Worm (Caenorhabditis elegans): ENCODE results near the gene T25B9.9.

The T25B9.9 gene

ce11 chrIV:10769353-10769752, at the start of gene T25B9.9:
T25B9.9 (plus strand) TSS chrIV:10769653.
- TF ChIP-seq zip-4 (GFP tag; optimal IDR thresholded peaks at IDR 0.05) (no peak), blmp-1 (tag; optimal IDR thresholded peaks at IDR 0.05) (no peak), hlh-4 (tag; optimal IDR thresholded peaks at IDR 0.05) (no peak), tbx-2 (tag; optimal IDR thresholded peaks at IDR 0.05) (no peak), efl-1 (optimal IDR thresholded peaks at IDR 0.05) (no peak), efl-1 (GFP tag; optimal IDR thresholded peaks at IDR 0.05 in 1 of 2) (no peak), pqm-1 (tag; optimal IDR thresholded peaks at IDR 0.05) (no peak), lir-3 (tag; optimal IDR thresholded peaks at IDR 0.05; ENCODE audit: poor library complexity) (no peak), fos-1 (tag; optimal IDR thresholded peaks at IDR 0.05) (no peak), elt-3 (tag; optimal IDR thresholded peaks at IDR 0.05) (no peak), xbp-1 (tag; optimal IDR thresholded peaks at IDR 0.05) (no peak), egl-13 (tag; optimal IDR thresholded peaks at IDR 0.05) (no peak), mab-9 (GFP tag; IDR thresholded peaks at IDR 0.05) (no peak), nhr-84 (tag; optimal IDR thresholded peaks at IDR 0.05) (no peak), nhr-90 (tag; optimal IDR thresholded peaks at IDR 0.05; ENCODE audit: poor library complexity) (no peak)

ce11 chrIV:10727734-10728133, 41.7 kb upstream of the T25B9.9 start, which contains the start of gene ZC168.2:
ZC168.2 (plus strand) TSS chrIV:10728034.
- no peak for TF ChIP-seq unc-130 (tag; optimal IDR thresholded peaks at IDR 0.05)
- TF ChIP-seq pag-3 (tag; optimal IDR thresholded peaks at IDR 0.05; ENCODE audit: borderline replicate concordance, insufficient read depth), result no peak
- TF ChIP-seq efl-1 (optimal IDR thresholded peaks at IDR 0.05), result no peak
- peak in 1 of 2 experiments; percentile 83 for TF ChIP-seq efl-1 (GFP tag; optimal IDR thresholded peaks at IDR 0.05 in 1 of 2)

ce11 chrIV:10734527-10735436, 34.7 kb upstream of the T25B9.9 start, which contains the start of the genes orc-5 and cyb-1:
orc-5 (minus strand) TSS chrIV:10734588.
cyb-1 (plus strand) TSS chrIV:10735216.
- TF ChIP-seq sox-4 (tag; optimal IDR thresholded peaks at IDR 0.05) (peak; percentile 27), nhr-47 (tag; optimal IDR thresholded peaks at IDR 0.05) (peak; percentile 88), egl-27 (tag; optimal IDR thresholded peaks at IDR 0.05) (no peak), unc-130 (tag; optimal IDR thresholded peaks at IDR 0.05) (peak; percentile 87), ceh-88 (GFP tag; IDR thresholded peaks at IDR 0.05) (no peak), nhr-237 (tag; optimal IDR thresholded peaks at IDR 0.05) (no peak), ets-5 (GFP tag; IDR thresholded peaks at IDR 0.05) (no peak), lir-3 (tag; optimal IDR thresholded peaks at IDR 0.05; ENCODE audit: poor library complexity) (peak; percentile 55), nhr-28 (tag; optimal IDR thresholded peaks at IDR 0.05) (no peak), C04F5.9 (tag; optimal IDR thresholded peaks at IDR 0.05) (peak; percentile 33), nhr-12 (tag; optimal IDR thresholded peaks at IDR 0.05) (no peak), snpc-4 (tag; optimal IDR thresholded peaks at IDR 0.05) (peak; percentile 53), swsn-7 (tag; optimal IDR thresholded peaks at IDR 0.05) (peak; percentile 81), fkh-4 (tag; optimal IDR thresholded peaks at IDR 0.05; ENCODE audit: borderline replicate concordance) (no peak), nhr-77 (tag; optimal IDR thresholded peaks at IDR 0.05) (peak; percentile 51), irx-1 (tag; optimal IDR thresholded peaks at IDR 0.05) (peak; percentile 65), vab-15 (tag; optimal IDR thresholded peaks at IDR 0.05) (no peak), zag-1 (tag; optimal IDR thresholded peaks at IDR 0.05) (no peak), C16A3.4 (tag; optimal IDR thresholded peaks at IDR 0.05) (peak; percentile 86), nhr-20 (tag; optimal IDR thresholded peaks at IDR 0.05) (peak; percentile 80), lin-14 (GFP tag; optimal IDR thresholded peaks at IDR 0.05) (peak; percentile 74), hlh-17 (GFP tag; optimal IDR thresholded peaks at IDR 0.05; ENCODE audit: borderline replicate concordance) (no peak), jun-1 (tag; optimal IDR thresholded peaks at IDR 0.05) (peak; percentile 58), pag-3 (tag; optimal IDR thresholded peaks at IDR 0.05; ENCODE audit: borderline replicate concordance, insufficient read depth) (no peak), pqm-1 (tag; optimal IDR thresholded peaks at IDR 0.05) (no peak), mep-1 (tag; optimal IDR thresholded peaks at IDR 0.05) (peak; percentile 80), fos-1 (tag; optimal IDR thresholded peaks at IDR 0.05) (peak; percentile 34), Y116A8C.19 (tag; optimal IDR thresholded peaks at IDR 0.05; ENCODE audit: borderline replicate concordance) (no peak), skn-1 (tag; optimal IDR thresholded peaks at IDR 0.05) (peak; percentile 83), zip-4 (GFP tag; optimal IDR thresholded peaks at IDR 0.05) (no peak), efl-3 (GFP tag; optimal IDR thresholded peaks at IDR 0.05) (no peak), ceh-90 (tag; optimal IDR thresholded peaks at IDR 0.05) (peak; percentile 19), grh-1 (GFP tag; IDR thresholded peaks at IDR 0.05) (peak; percentile 74), sptf-1 (tag; optimal IDR thresholded peaks at IDR 0.05) (no peak), mdl-1 (tag; optimal IDR thresholded peaks at IDR 0.05) (peak in 1 of 2 experiments; percentile 66), egl-13 (tag; optimal IDR thresholded peaks at IDR 0.05) (peak; percentile 20)
